Worm (Caenorhabditis elegans) whole organism, young adult: Measurements from ENCODE around the gene F38H4.4.

Experiments
- B0035.1 ChIP-seq: sonication (generic microtip); optimal IDR thresholded peaks from 2 replicates; lab custom pipeline; 2016; ENCODE audit warnings: missing genetic modification characterization, mild to moderate bottlenecking, missing compliant biosample characterization, missing genotype, missing genetic modification reagents
- F33H1.4 ChIP-seq: fragments of 200-800 bp; sonication (Bioruptor generic); IDR thresholded peaks from 2 replicates; pipeline ENCODE4 v1.3.6; 2022; ENCODE audit warnings: missing genetic modification reagents, missing genetic modification characterization, missing compliant biosample characterization
- F39B2.1 ChIP-seq: fragments of 200-800 bp; sonication (Bioruptor generic); IDR thresholded peaks from 2 replicates; pipeline ENCODE4 v1.3.6; 2022; ENCODE audit warnings: missing genetic modification reagents, missing genetic modification characterization, missing compliant biosample characterization
- K11D2.4 ChIP-seq: fragments of 200-800 bp; sonication (Bioruptor generic); IDR thresholded peaks from 2 replicates; pipeline ENCODE4 v1.3.6; 2022; ENCODE audit warnings: missing genetic modification reagents, missing genetic modification characterization, missing compliant biosample characterization
- T26A5.8 ChIP-seq: sonication (generic microtip); optimal IDR thresholded peaks from 2 replicates; lab custom pipeline; 2016; ENCODE audit warnings: missing genetic modification characterization, missing compliant biosample characterization
- Y53G8AR.9 ChIP-seq: fragments of 200-800 bp; sonication (Bioruptor generic); conservative IDR thresholded peaks from 2 replicates; pipeline ENCODE4 v1.3.6; 2022; ENCODE audit warnings: missing genetic modification reagents, missing genetic modification characterization, missing compliant biosample characterization
- Y95B8A.8 ChIP-seq: fragments of 200-800 bp; sonication (Bioruptor generic); IDR thresholded peaks from 2 replicates; pipeline ENCODE4 v1.3.6; 2022; ENCODE audit warnings: missing genetic modification reagents, missing genetic modification characterization, missing compliant biosample characterization
- akir-1 ChIP-seq: fragments of 200-800 bp; sonication (Bioruptor generic); optimal IDR thresholded peaks from 2 replicates; lab custom pipeline; 2018; ENCODE audit warnings: mild to moderate bottlenecking, missing genetic modification characterization, moderate library complexity, missing compliant biosample characterization
- aptf-3 ChIP-seq: fragments of 200-800 bp; sonication (Bioruptor generic); IDR thresholded peaks from 2 replicates; pipeline ENCODE4 v1.3.6; 2022; ENCODE audit warnings: missing genetic modification characterization, missing compliant biosample characterization
- attf-5 ChIP-seq: fragments of 200-800 bp; sonication (Bioruptor generic); optimal IDR thresholded peaks from 2 replicates; lab custom pipeline; 2018; ENCODE audit warnings: mild to moderate bottlenecking, missing genetic modification characterization, missing compliant biosample characterization
- attf-6 ChIP-seq: fragments of 200-800 bp; sonication (Bioruptor generic); IDR thresholded peaks from 2 replicates; pipeline ENCODE4 v1.3.6; 2022; ENCODE audit warnings: missing genetic modification reagents, missing genetic modification characterization, missing compliant biosample characterization
- ccch-3 ChIP-seq: fragments of 200-800 bp; sonication (Bioruptor generic); optimal IDR thresholded peaks from 2 replicates; lab custom pipeline; 2018; ENCODE audit warnings: mild to moderate bottlenecking, missing genetic modification characterization, missing compliant biosample characterization
- cebp-1 ChIP-seq, 2 experiments: fragments of 200-800 bp in 1 of 2; sonication (Bioruptor generic) in 1 of 2; sonication (generic microtip) in 1 of 2; IDR thresholded peaks in 1 of 2; optimal IDR thresholded peaks in 1 of 2; 2 replicates each; pipeline versions ENCODE4 v1.3.6 to Lab custom; 2017 to 2022; ENCODE audit warnings: missing compliant biosample characterization in 2 of 2, missing genetic modification characterization in 2 of 2, mild to moderate bottlenecking in 1 of 2, missing genetic modification reagents in 1 of 2, moderate library complexity in 1 of 2
- ceh-79 ChIP-seq: sonication (generic microtip); optimal IDR thresholded peaks from 2 replicates; lab custom pipeline; 2017; ENCODE audit warnings: mild to moderate bottlenecking, missing genetic modification characterization, missing compliant biosample characterization
- dpl-1 ChIP-seq: fragments of 150-350 bp; optimal IDR thresholded peaks from 2 replicates; lab custom pipeline; 2014; ENCODE audit warnings: missing biosample characterization, missing genetic modification reagents, missing genetic modification characterization
- egl-18 ChIP-seq: fragments of 200-800 bp; sonication (Bioruptor generic); IDR thresholded peaks from 2 replicates; pipeline ENCODE4 v1.3.6; 2022; ENCODE audit warnings: missing genetic modification reagents, missing genetic modification characterization, missing compliant biosample characterization
- egrh-3 ChIP-seq: fragments of 200-800 bp; sonication (Bioruptor generic); IDR thresholded peaks from 2 replicates; pipeline ENCODE4 v1.3.6; 2022; ENCODE audit warnings: missing genetic modification reagents, missing genetic modification characterization, missing compliant biosample characterization
- fkh-3 ChIP-seq: sonication (generic microtip); optimal IDR thresholded peaks from 2 replicates; lab custom pipeline; 2016; ENCODE audit warnings: mild to moderate bottlenecking, missing genetic modification characterization, missing compliant biosample characterization
- him-1 ChIP-seq: sonication (generic microtip); optimal IDR thresholded peaks from 2 replicates; lab custom pipeline; 2016; ENCODE audit warnings: missing genotype, missing genetic modification reagents, missing genetic modification characterization, missing compliant biosample characterization
- hlh-12 ChIP-seq: sonication (generic microtip); optimal IDR thresholded peaks from 2 replicates; lab custom pipeline; 2016; ENCODE audit warnings: missing genetic modification characterization, missing compliant biosample characterization
- hmg-1.2 ChIP-seq: fragments of 200-800 bp; sonication (Bioruptor generic); IDR thresholded peaks from 2 replicates; pipeline ENCODE4 v1.3.6; 2022; ENCODE audit warnings: missing genetic modification reagents, missing genetic modification characterization, missing compliant biosample characterization
- hrde-1 ChIP-seq: sonication (generic microtip); optimal IDR thresholded peaks from 2 replicates; lab custom pipeline; 2016; ENCODE audit warnings: missing genetic modification characterization, mild to moderate bottlenecking, missing compliant biosample characterization, moderate library complexity, missing genotype, missing genetic modification reagents, borderline replicate concordance
- lin-26 ChIP-seq: fragments of 200-800 bp; sonication (Bioruptor generic); IDR thresholded peaks from 2 replicates; pipeline ENCODE4 v1.3.6; 2022; ENCODE audit warnings: missing genetic modification reagents, missing genetic modification characterization, missing compliant biosample characterization
- lin-54 ChIP-seq: fragments of 200-800 bp; sonication (Bioruptor generic); optimal IDR thresholded peaks from 2 replicates; lab custom pipeline; 2018; ENCODE audit warnings: mild to moderate bottlenecking, missing genetic modification characterization, missing compliant biosample characterization
- madf-3 ChIP-seq: fragments of 200-800 bp; sonication (Bioruptor generic); IDR thresholded peaks from 2 replicates; pipeline ENCODE4 v1.3.6; 2022; ENCODE audit warnings: missing genetic modification reagents, missing genetic modification characterization, missing compliant biosample characterization
- madf-8 ChIP-seq: fragments of 200-800 bp; sonication (Bioruptor generic); conservative IDR thresholded peaks from 2 replicates; pipeline ENCODE4 v1.3.6; 2022; ENCODE audit warnings: missing genetic modification reagents, missing genetic modification characterization, missing compliant biosample characterization
- mcd-1 ChIP-seq: fragments of 200-800 bp; sonication (Bioruptor generic); IDR thresholded peaks from 2 replicates; pipeline ENCODE4 v1.3.6; 2022; ENCODE audit warnings: missing genetic modification reagents, missing genetic modification characterization, missing compliant biosample characterization
- mel-28 ChIP-seq: sonication (generic microtip); optimal IDR thresholded peaks from 2 replicates; lab custom pipeline; 2016; ENCODE audit warnings: borderline replicate concordance, mild to moderate bottlenecking, missing genetic modification characterization, missing compliant biosample characterization
- mes-4 ChIP-seq: sonication (generic microtip); optimal IDR thresholded peaks from 2 replicates; lab custom pipeline; 2016; ENCODE audit warnings: missing genotype, missing genetic modification characterization, missing compliant biosample characterization
- mxl-1 ChIP-seq: sonication (generic microtip); optimal IDR thresholded peaks from 2 replicates; lab custom pipeline; 2016; ENCODE audit warnings: missing genetic modification characterization, missing compliant biosample characterization
- nfya-2 ChIP-seq: fragments of 200-800 bp; sonication (Bioruptor generic); IDR thresholded peaks from 2 replicates; pipeline ENCODE4 v1.3.6; 2022; ENCODE audit warnings: missing genetic modification reagents, missing genetic modification characterization, missing compliant biosample characterization
- nfyb-1 ChIP-seq: fragments of 200-800 bp; sonication (Bioruptor generic); IDR thresholded peaks from 2 replicates; pipeline ENCODE4 v1.3.6; 2022; ENCODE audit warnings: missing genetic modification reagents, missing genetic modification characterization, missing compliant biosample characterization
- nhr-120 ChIP-seq: fragments of 200-800 bp; sonication (Bioruptor generic); IDR thresholded peaks from 2 replicates; pipeline ENCODE4 v1.3.6; 2022; ENCODE audit warnings: missing genetic modification characterization, missing compliant biosample characterization
- nhr-179 ChIP-seq: sonication (generic microtip); optimal IDR thresholded peaks from 2 replicates; lab custom pipeline; 2016; ENCODE audit warnings: mild to moderate bottlenecking, missing genetic modification characterization, missing compliant biosample characterization
- pbrm-1 ChIP-seq: fragments of 200-800 bp; sonication (Bioruptor generic); IDR thresholded peaks from 2 replicates; pipeline ENCODE4 v1.3.6; 2022; ENCODE audit warnings: missing genetic modification reagents, missing genetic modification characterization, missing compliant biosample characterization
- repo-1 ChIP-seq: sonication (generic microtip); optimal IDR thresholded peaks from 2 replicates; lab custom pipeline; 2017; ENCODE audit warnings: mild to moderate bottlenecking, missing genetic modification characterization, missing compliant biosample characterization
- snpc-3.4 ChIP-seq: sonication (generic microtip); optimal IDR thresholded peaks from 2 replicates; lab custom pipeline; 2017; ENCODE audit warnings: missing genetic modification characterization, mild to moderate bottlenecking, missing compliant biosample characterization, antibody characterized with exemption, moderate library complexity, missing genotype, missing genetic modification reagents
- snpc-4 ChIP-seq, 5 experiments: fragments of 150-350 bp in 1 of 5; sonication (generic microtip) in 4 of 5; optimal IDR thresholded peaks; 2 replicates each; lab custom pipeline; 2014 to 2018; ENCODE audit warnings: missing genetic modification characterization in 5 of 5, missing biosample characterization in 3 of 5, antibody characterized with exemption in 2 of 5, mild to moderate bottlenecking in 2 of 5, missing compliant biosample characterization in 2 of 5, missing genotype in 2 of 5, moderate library complexity in 2 of 5, missing genetic modification reagents in 1 of 5
- tlf-1 ChIP-seq: fragments of 200-800 bp; sonication (Bioruptor generic); optimal IDR thresholded peaks from 2 replicates; lab custom pipeline; 2018; ENCODE audit warnings: mild to moderate bottlenecking, missing genetic modification characterization, missing compliant biosample characterization
- unc-130 ChIP-seq: sonication (generic microtip); optimal IDR thresholded peaks from 2 replicates; lab custom pipeline; 2016; ENCODE audit warnings: missing genetic modification reagents, missing genetic modification characterization, missing compliant biosample characterization
- zfh-2 ChIP-seq: fragments of 200-800 bp; sonication (Bioruptor generic); conservative IDR thresholded peaks from 2 replicates; pipeline ENCODE4 v1.3.6; 2022; ENCODE audit warnings: missing genetic modification reagents, missing genetic modification characterization, missing compliant biosample characterization
- zim-3 ChIP-seq: sonication (generic microtip); optimal IDR thresholded peaks from 2 replicates; lab custom pipeline; 2017; ENCODE audit warnings: mild to moderate bottlenecking, missing genetic modification characterization, moderate library complexity, missing compliant biosample characterization
- ztf-18 ChIP-seq: sonication (generic microtip); optimal IDR thresholded peaks from 2 replicates; lab custom pipeline; 2016; ENCODE audit warnings: missing genotype, mild to moderate bottlenecking, missing genetic modification characterization, missing compliant biosample characterization
- ztf-22 ChIP-seq: fragments of 200-800 bp; sonication (Bioruptor generic); optimal IDR thresholded peaks from 2 replicates; lab custom pipeline; 2018; ENCODE audit warnings: mild to moderate bottlenecking, missing genetic modification characterization, moderate library complexity, missing compliant biosample characterization

F38H4.4 gene

DNA sequence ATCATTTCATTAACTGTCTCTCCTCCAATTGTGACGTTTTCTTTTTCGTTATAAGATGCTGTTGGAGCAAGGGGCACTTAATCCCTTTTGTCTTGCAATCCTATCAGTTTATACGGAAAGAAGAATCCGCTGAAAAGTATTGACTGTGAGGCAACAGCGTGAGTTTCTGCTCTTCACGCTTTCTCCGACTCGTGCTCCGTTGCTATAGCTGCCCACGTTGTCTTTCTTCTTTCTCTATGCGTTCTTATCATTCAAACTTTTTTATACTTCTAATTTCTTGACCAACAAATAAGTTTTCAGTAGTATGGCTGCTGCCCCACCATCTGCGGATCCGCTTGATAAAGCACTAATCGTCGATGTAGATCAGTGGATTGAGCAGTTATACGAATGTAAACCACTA, 10.1 kb downstream of the F38H4.4 start, which contains the start of gene let-92:
Gene let-92 (plus strand): TSS at position 301 of the 400 bp plus-strand sequence.
- TF ChIP-seq cebp-1 (GFP tag; IDR thresholded peaks at IDR 0.05; lab: Robert Waterston, UW) (no peak), cebp-1 (tag; optimal IDR thresholded peaks at IDR 0.05; lab: Kevin White, UChicago) (no peak), mxl-1 (tag; lab: Kevin White, UChicago) (no peak), F33H1.4 (GFP tag; lab: Robert Waterston, UW) (no peak)
- TF ChIP-seq, all 124 proteins: peak for 0

DNA sequence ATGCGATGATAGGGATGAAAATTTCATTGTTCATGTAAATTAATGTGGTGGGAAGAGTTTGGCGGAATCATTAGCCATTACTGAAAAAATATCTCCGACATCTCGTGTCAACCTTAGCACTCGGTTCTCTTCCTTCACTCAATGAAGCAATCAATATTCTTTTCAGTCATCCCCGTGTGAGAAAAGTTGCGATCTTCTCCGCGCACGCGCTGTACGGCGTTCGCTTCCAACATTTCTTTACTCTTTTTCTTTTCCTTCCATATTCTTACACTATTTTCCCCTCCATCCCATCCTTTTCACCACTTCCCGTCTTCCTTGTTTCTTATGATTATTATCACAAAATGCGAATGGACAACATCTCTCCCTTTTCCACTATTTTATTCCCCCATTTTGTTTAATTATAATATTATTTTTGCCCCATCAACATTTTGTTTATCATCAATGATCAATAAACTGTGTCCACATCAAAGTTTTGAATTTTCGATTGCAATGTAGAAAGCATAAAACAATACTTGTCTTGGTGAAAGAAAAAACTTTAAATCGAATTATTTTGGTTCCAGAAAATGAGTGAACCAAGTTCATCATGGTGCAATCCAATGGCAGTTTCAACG, 12.0 kb downstream of the F38H4.4 start, which contains the start of gene mob-1:
Gene mob-1 (plus strand): TSS at position 561 of the 611 bp plus-strand sequence.
- TF ChIP-seq hrde-1 (tag; lab: Kevin White, UChicago) (peak; percentile 10), egrh-3 (GFP tag; lab: Robert Waterston, UW) (no peak), zfh-2 (GFP tag; lab: Robert Waterston, UW) (no peak), T26A5.8 (tag; lab: Kevin White, UChicago) (no peak), ztf-18 (tag; lab: Kevin White, UChicago) (no peak), hmg-1.2 (GFP tag; lab: Robert Waterston, UW) (peak; percentile 28; the same call in 1 of the 2 replicates), unc-130 (GFP tag; lab: Kevin White, UChicago) (peak; percentile 36), akir-1 (GFP tag; lab: Kevin White, UChicago) (no peak), him-1 (tag; lab: Kevin White, UChicago) (no peak), repo-1 (tag; lab: Kevin White, UChicago) (peak; percentile 46), attf-6 (GFP tag; lab: Robert Waterston, UW) (peak; percentile 59; the same call in 1 of the 2 replicates), madf-3 (GFP tag; lab: Robert Waterston, UW) (no peak), cebp-1 (GFP tag; IDR thresholded peaks at IDR 0.05; lab: Robert Waterston, UW) (no peak), cebp-1 (tag; optimal IDR thresholded peaks at IDR 0.05; lab: Kevin White, UChicago) (peak; percentile 53), K11D2.4 (GFP tag; lab: Robert Waterston, UW) (no peak), dpl-1 (GFP tag; lab: Kevin White, UChicago) (no peak), F39B2.1 (GFP tag; lab: Robert Waterston, UW) (0 out of 2 replicates have a peak, but pooled peaks have one; percentile 48), hlh-12 (tag; lab: Kevin White, UChicago) (no peak), pbrm-1 (GFP tag; lab: Robert Waterston, UW) (0 out of 2 replicates have a peak, but pooled peaks have one; percentile 43), ccch-3 (GFP tag; lab: Kevin White, UChicago) (no peak), mes-4 (tag; lab: Kevin White, UChicago) (no peak), snpc-4 (GFP tag; optimal IDR thresholded peaks at IDR 0.05; lab: Kevin White, UChicago) (no peak), snpc-4 (tag; optimal IDR thresholded peaks at IDR 0.05; lab: Kevin White, UChicago) (no peak), zim-3 (tag; lab: Kevin White, UChicago) (no peak), tlf-1 (no peak), mel-28 (no peak), egl-18 (GFP tag; lab: Robert Waterston, UW) (no peak), attf-5 (peak; percentile 27), lin-26 (GFP tag; lab: Robert Waterston, UW) (peak; percentile 80), ceh-79 (tag; lab: Kevin White, UChicago) (no peak), aptf-3 (GFP tag; lab: Robert Waterston, UW) (0 out of 2 replicates have a peak, but pooled peaks have one; percentile 8), nhr-120 (GFP tag; lab: Robert Waterston, UW) (peak; percentile 20; the same call in 1 of the 2 replicates), Y53G8AR.9 (GFP tag; lab: Robert Waterston, UW) (peak; percentile 69), ztf-22 (GFP tag; lab: Kevin White, UChicago) (no peak), madf-8 (GFP tag; lab: Robert Waterston, UW) (0 out of 2 replicates have a peak, but pooled peaks have one; percentile 8), Y95B8A.8 (GFP tag; lab: Robert Waterston, UW) (no peak), nhr-179 (tag; lab: Kevin White, UChicago) (no peak), fkh-3 (no peak), nfya-2 (no peak), snpc-3.4 (tag; lab: Kevin White, UChicago) (no peak), nfyb-1 (peak; percentile 47; the same call in 1 of the 2 replicates), mcd-1 (GFP tag; lab: Robert Waterston, UW) (peak; percentile 47), lin-54 (peak; percentile 12), B0035.1 (tag; lab: Kevin White, UChicago) (peak; percentile 7)
